Fruit fly (Drosophila melanogaster) whole organism, pupa: Measurements from ENCODE around the gene CG44141.

Source experiments
- CG17806 ChIP-seq: fragments of 200-800 bp; sonication (Bioruptor generic); optimal IDR thresholded peaks from 2 replicates; lab custom pipeline; 2018; ENCODE audit warnings: missing biosample characterization, mild to moderate bottlenecking, missing genetic modification characterization, moderate library complexity
- CG32121 ChIP-seq: fragments of 200-800 bp; sonication (Bioruptor generic); IDR thresholded peaks from 2 replicates; pipeline ENCODE4 v1.3.6; 2022; ENCODE audit warnings: missing biosample characterization, missing genetic modification characterization
- CG4496 ChIP-seq: fragments of 200-800 bp; sonication (Bioruptor generic); IDR thresholded peaks from 3 replicates; pipeline ENCODE4 v1.3.6; 2022; ENCODE audit warnings: missing biosample characterization, missing genetic modification characterization
- CG8159 ChIP-seq: fragments of 200-800 bp; sonication (Bioruptor generic); optimal IDR thresholded peaks from 3 replicates; lab custom pipeline; 2018; ENCODE audit warnings: missing biosample characterization, mild to moderate bottlenecking, missing genetic modification characterization, moderate library complexity
- CG9948 ChIP-seq: fragments of 200-800 bp; sonication (Bioruptor generic); optimal IDR thresholded peaks from 2 replicates; lab custom pipeline; 2018; ENCODE audit warnings: missing biosample characterization, mild to moderate bottlenecking, missing genetic modification characterization, moderate library complexity
- D1 ChIP-seq: fragments of 200-800 bp; sonication (Bioruptor generic); optimal IDR thresholded peaks from 2 replicates; lab custom pipeline; 2018; ENCODE audit warnings: missing biosample characterization, mild to moderate bottlenecking, missing genetic modification characterization, moderate library complexity
- EcR ChIP-seq: fragments of 200-800 bp; sonication (Bioruptor generic); optimal IDR thresholded peaks from 3 replicates; lab custom pipeline; 2019; ENCODE audit warnings: missing biosample characterization, missing genetic modification characterization, mild to moderate bottlenecking, moderate library complexity, missing genetic modification reagents
- Ets98B ChIP-seq: fragments of 200-800 bp; sonication (Bioruptor generic); IDR thresholded peaks from 2 replicates; pipeline ENCODE4 v1.3.6; 2022; ENCODE audit warnings: missing biosample characterization, missing genetic modification characterization
- Pif1A ChIP-seq: fragments of 200-800 bp; sonication (Bioruptor generic); optimal IDR thresholded peaks from 3 replicates; lab custom pipeline; 2016; ENCODE audit warnings: missing biosample characterization, missing genetic modification characterization
- fd96Ca ChIP-seq: fragments of 200-800 bp; sonication (Bioruptor generic); IDR thresholded peaks from 3 replicates; pipeline ENCODE4 v1.3.6; 2022; ENCODE audit warnings: missing biosample characterization, missing genetic modification characterization
- gl ChIP-seq: fragments of 200-800 bp; sonication (Bioruptor generic); optimal IDR thresholded peaks from 2 replicates; lab custom pipeline; 2018; ENCODE audit warnings: missing biosample characterization, mild to moderate bottlenecking, missing genetic modification characterization

DNA sequence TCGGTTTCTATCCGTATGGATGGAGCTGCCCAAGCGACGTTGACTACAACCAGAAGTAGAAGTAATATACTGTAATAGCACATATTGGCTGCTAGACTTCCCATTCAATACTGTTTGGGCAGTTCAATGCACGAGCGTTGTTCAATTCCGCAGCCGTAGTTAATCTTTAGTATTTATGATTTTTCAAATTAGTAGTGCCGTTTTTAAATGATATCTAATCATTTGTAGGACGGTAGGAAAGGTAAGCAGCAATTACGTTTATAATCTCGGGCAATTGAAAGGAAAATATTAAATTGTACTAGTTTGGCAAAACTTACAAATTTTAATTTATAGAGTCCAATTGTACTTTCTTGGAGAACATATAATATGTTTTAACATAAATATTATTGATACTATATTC lies 43.0 kb downstream of the CG44141 start, which contains the start of gene CG15253:
- TF ChIP-seq CG17806 (tag; lab: Kevin White, UChicago): no peak
- TF ChIP-seq CG8159 (tag; lab: Kevin White, UChicago): no peak
- no peak for TF ChIP-seq CG4496 (GFP tag; lab: Robert Waterston, UW)
- no peak for TF ChIP-seq EcR (GFP tag; lab: Kevin White, UChicago)
- TF ChIP-seq gl (tag; lab: Kevin White, UChicago): no peak
- no peak for TF ChIP-seq D1
- TF ChIP-seq Ets98B: no peak
- no peak for TF ChIP-seq Pif1A (GFP tag; lab: Kevin White, UChicago)
- no peak for TF ChIP-seq CG32121 (GFP tag; lab: Robert Waterston, UW)
- TF ChIP-seq fd96Ca (GFP tag; lab: Robert Waterston, UW): no peak
- TF ChIP-seq CG9948: no peak
